Worm (Caenorhabditis elegans): ENCODE data around the gene K05F1.1.
"Not testable (repeated sequence)": the region's sequence is repeated elsewhere in the genome, so short reads cannot be mapped to it uniquely, and the experiment has no call there.

- TF ChIP-seq unc-39 (tag; optimal IDR thresholded peaks at IDR 0.05); nhr-77 (tag; optimal IDR thresholded peaks at IDR 0.05); ZK546.5 (tag; optimal IDR thresholded peaks at IDR 0.05); nhr-11 (tag; optimal IDR thresholded peaks at IDR 0.05); aly-2 (tag; optimal IDR thresholded peaks at IDR 0.05); F13H6.1 (tag; optimal IDR thresholded peaks at IDR 0.05); nhr-23 (tag; optimal IDR thresholded peaks at IDR 0.05); zag-1 (tag; optimal IDR thresholded peaks at IDR 0.05); elt-3 (tag; optimal IDR thresholded peaks at IDR 0.05); R02D3.7 (tag; optimal IDR thresholded peaks at IDR 0.05); nhr-237 (tag; optimal IDR thresholded peaks at IDR 0.05); ztf-1 (GFP tag; conservative IDR thresholded peaks at IDR 0.05); alr-1 (tag; optimal IDR thresholded peaks at IDR 0.05): not testable (repeated sequence)
Observed at ce11 chrII:5815382-5815781, 14.2 kb downstream of the K05F1.1 start, which contains the start of gene wago-5.

All from whole organism, L2 larva.